Fruit fly (Drosophila melanogaster): ENCODE results near the gene CG13926.

DNA sequence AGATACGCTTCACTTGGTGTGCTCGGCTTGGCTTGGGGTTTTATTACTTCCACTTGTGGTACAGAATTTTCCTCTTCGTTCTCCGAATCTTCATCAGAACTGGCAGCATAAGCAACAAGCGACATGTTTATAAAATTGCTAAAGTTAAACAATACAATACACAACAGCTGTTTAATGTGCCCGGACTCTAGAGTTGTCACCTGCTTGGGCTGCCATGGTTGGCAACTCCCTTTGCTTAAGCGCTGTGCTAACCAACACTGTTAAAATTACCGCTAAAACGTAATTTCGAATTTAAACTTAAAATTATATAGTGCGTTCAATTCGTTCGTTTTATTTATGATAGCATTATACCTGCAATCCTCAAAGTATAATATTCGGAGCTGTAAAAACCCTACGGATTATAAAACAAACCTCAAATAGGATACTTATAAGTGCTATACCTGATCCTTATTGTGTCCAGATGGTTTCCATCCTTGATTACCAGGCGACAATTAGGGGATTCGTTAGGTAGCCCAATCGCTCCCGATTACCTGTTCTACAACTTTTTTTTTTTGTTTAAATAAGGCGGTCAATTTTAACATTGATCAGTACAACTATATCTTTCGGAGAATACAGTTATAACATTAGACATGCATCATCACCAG is 29.4 kb upstream of the CG13926 start, which contains the start of the genes CG17249 and Bro:
- TF ChIP-seq Gug (GFP tag; IDR thresholded peaks at IDR 0.05) = no peak
- no peak for TF ChIP-seq CG6792 (GFP tag; optimal IDR thresholded peaks at IDR 0.05)
- TF ChIP-seq fd59A (GFP tag; optimal IDR thresholded peaks at IDR 0.05) = no peak
- TF ChIP-seq CG6854 (GFP tag; optimal IDR thresholded peaks at IDR 0.05) = no peak
- no peak for TF ChIP-seq CG9139 (GFP tag; optimal IDR thresholded peaks at IDR 0.05)
- no peak for TF ChIP-seq OdsH (GFP tag; optimal IDR thresholded peaks at IDR 0.05)
- TF ChIP-seq Hr4 (GFP tag; optimal IDR thresholded peaks at IDR 0.05) = no peak
- no peak for TF ChIP-seq CG10669 (GFP tag; optimal IDR thresholded peaks at IDR 0.05)
